Worm (Caenorhabditis elegans): ENCODE results near the gene Y75B8A.13.

Y75B8A.13 gene

DNA sequence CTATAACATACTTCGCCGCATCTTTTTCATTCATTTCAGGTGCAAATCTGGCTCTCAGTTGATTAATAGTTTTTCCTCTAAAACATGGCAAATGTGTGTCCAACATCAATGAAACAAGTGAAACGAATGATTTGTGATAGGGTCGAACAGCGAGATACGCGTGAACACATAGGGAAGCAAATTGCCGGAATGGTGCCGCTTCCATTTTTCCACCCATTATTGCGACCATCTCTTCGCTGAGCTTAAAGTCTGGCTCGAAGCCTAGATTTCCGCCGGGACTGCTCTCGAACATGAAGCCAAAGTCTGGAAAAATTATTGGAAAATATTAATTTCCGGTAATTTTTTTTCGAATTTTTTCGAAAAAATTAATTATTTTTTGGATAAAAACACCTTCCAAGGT lies 37.8 kb upstream of the Y75B8A.13 start:
- TF ChIP-seq madf-2 (tag; optimal IDR thresholded peaks at IDR 0.05) (no peak), hlh-15 (tag; optimal IDR thresholded peaks at IDR 0.05) (no peak), elt-4 (tag; optimal IDR thresholded peaks at IDR 0.05) (no peak), hlh-6 (tag; optimal IDR thresholded peaks at IDR 0.05) (no peak), unc-42 (tag; optimal IDR thresholded peaks at IDR 0.05) (no peak), hlh-30 (tag; optimal IDR thresholded peaks at IDR 0.05; ENCODE audit: insufficient read depth) (no peak), C38D4.7 (GFP tag; optimal IDR thresholded peaks at IDR 0.05) (no peak), pha-2 (tag; optimal IDR thresholded peaks at IDR 0.05) (no peak), ztf-16 (tag; optimal IDR thresholded peaks at IDR 0.05) (no peak), ceh-2 (tag; optimal IDR thresholded peaks at IDR 0.05) (no peak), ceh-18 (tag; optimal IDR thresholded peaks at IDR 0.05) (no peak), ceh-19 (GFP tag; optimal IDR thresholded peaks at IDR 0.05) (no peak), Y22D7AL.16 (tag; optimal IDR thresholded peaks at IDR 0.05) (no peak), ceh-6 (GFP tag; optimal IDR thresholded peaks at IDR 0.05) (no peak), pat-9 (tag; optimal IDR thresholded peaks at IDR 0.05) (no peak), syd-9 (tag; optimal IDR thresholded peaks at IDR 0.05) (no peak), sox-4 (tag; optimal IDR thresholded peaks at IDR 0.05) (no peak)

DNA sequence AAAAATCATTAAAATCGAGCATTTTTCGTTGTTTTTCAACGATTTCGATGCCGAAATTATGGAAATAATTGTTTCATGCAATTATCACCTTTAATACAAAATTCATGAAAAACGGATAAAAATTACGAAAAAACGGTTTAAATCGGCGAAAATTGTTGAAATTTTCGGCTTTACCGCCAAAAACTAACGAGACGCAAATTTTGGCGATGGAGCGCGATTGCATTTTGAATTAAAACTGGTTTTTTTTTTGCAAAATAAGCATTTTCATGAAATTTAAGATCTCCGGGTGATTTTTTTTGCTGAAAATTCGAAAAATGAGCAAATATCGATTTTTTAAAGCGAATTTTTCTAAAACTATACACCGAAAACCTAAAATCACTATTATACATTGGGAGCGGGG lies 35.7 kb upstream of the Y75B8A.13 start:
- TF ChIP-seq lim-6 (tag; optimal IDR thresholded peaks at IDR 0.05) (no peak), syd-9 (tag; optimal IDR thresholded peaks at IDR 0.05) (no peak), ztf-16 (tag; optimal IDR thresholded peaks at IDR 0.05) (no peak), hlh-13 (GFP tag; optimal IDR thresholded peaks at IDR 0.05) (no peak), pax-1 (tag; optimal IDR thresholded peaks at IDR 0.05) (no peak), F13H6.1 (tag; optimal IDR thresholded peaks at IDR 0.05) (no peak), C08G9.2 (tag; optimal IDR thresholded peaks at IDR 0.05) (no peak), dmd-4 (tag; optimal IDR thresholded peaks at IDR 0.05; ENCODE audit: borderline replicate concordance) (no peak), pha-4 (tag; optimal IDR thresholded peaks at IDR 0.05) (no peak), eyg-1 (tag; optimal IDR thresholded peaks at IDR 0.05) (no peak), odd-2 (tag; optimal IDR thresholded peaks at IDR 0.05) (no peak), tbx-2 (tag; optimal IDR thresholded peaks at IDR 0.05) (no peak), pqm-1 (tag; optimal IDR thresholded peaks at IDR 0.05) (no peak), K09A11.1 (tag; optimal IDR thresholded peaks at IDR 0.05; ENCODE audit: insufficient read depth) (no peak), fkh-10 (GFP tag; optimal IDR thresholded peaks at IDR 0.05) (no peak), ahr-1 (tag; optimal IDR thresholded peaks at IDR 0.05) (no peak), pha-2 (tag; optimal IDR thresholded peaks at IDR 0.05) (no peak), hlh-8 (tag; optimal IDR thresholded peaks at IDR 0.05) (no peak), K02D7.2 (tag; optimal IDR thresholded peaks at IDR 0.05) (no peak), mec-3 (tag; optimal IDR thresholded peaks at IDR 0.05; ENCODE audit: borderline replicate concordance) (no peak)

DNA sequence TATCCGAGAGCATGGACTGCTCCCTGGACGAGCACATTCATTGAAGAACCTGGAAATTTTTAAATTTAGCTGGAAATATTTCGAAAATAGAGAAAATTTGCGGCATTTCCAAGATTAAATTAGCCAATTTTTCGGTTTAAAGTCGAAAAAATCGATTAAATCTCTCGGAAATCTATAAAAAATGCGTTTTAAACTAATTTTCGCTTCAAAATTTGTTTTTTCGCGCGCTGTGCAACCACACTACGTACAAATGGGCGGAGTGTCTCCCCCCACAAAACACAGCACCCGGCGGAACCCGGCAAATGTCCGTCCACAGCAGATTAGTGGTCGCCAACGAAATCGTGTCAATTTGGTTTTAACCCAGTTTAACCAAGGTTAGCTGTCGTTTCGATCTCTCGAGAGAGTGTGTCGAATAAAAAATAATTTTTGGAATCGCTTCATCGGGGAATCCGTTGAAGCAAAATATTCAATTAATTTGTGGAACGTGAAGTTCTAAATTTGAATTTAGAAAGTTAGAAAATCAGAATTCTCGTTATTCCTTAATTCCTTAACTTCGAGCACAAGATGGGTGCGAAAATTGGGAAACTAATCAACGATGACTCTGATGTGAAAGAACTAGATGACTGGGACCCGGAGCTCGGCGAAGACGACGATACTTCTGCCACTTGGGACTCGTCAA lies 34.8 kb upstream of the Y75B8A.13 start, which contains the start of the genes tim-1 and Y75B8A.23:
tim-1 (minus strand) TSS at position 51 of the 679 bp plus-strand sequence.
Y75B8A.23 (plus strand) TSS at position 547 of the 679 bp plus-strand sequence.
- no peak for TF ChIP-seq ceh-48 (tag; optimal IDR thresholded peaks at IDR 0.05)
- no peak for TF ChIP-seq Y22D7AL.16 (tag; optimal IDR thresholded peaks at IDR 0.05)
- no peak for TF ChIP-seq npax-4 (tag; optimal IDR thresholded peaks at IDR 0.05)
- TF ChIP-seq ceh-14 (tag; optimal IDR thresholded peaks at IDR 0.05), result peak; percentile 50
- TF ChIP-seq nhr-11 (tag; optimal IDR thresholded peaks at IDR 0.05), result no peak
- no peak for TF ChIP-seq madf-2 (tag; optimal IDR thresholded peaks at IDR 0.05)
- TF ChIP-seq unc-55 (GFP tag; optimal IDR thresholded peaks at IDR 0.05), result no peak
- no peak for TF ChIP-seq zip-5 (tag; optimal IDR thresholded peaks at IDR 0.05)
- no peak for TF ChIP-seq fax-1 (tag; optimal IDR thresholded peaks at IDR 0.05)
- peak; percentile 77 for TF ChIP-seq rnt-1 (tag; optimal IDR thresholded peaks at IDR 0.05)
- TF ChIP-seq unc-3 (GFP tag; conservative IDR thresholded peaks at IDR 0.05), result no peak
- no peak for TF ChIP-seq unc-3 (tag; optimal IDR thresholded peaks at IDR 0.05)
- no peak for TF ChIP-seq unc-86 (tag; optimal IDR thresholded peaks at IDR 0.05)
- TF ChIP-seq pros-1 (tag; optimal IDR thresholded peaks at IDR 0.05), result peak; percentile 25
- no peak for TF ChIP-seq ceh-24 (tag; optimal IDR thresholded peaks at IDR 0.05)
- TF ChIP-seq ceh-18 (tag; optimal IDR thresholded peaks at IDR 0.05), result peak; percentile 61
- TF ChIP-seq hlh-30 (tag; optimal IDR thresholded peaks at IDR 0.05; ENCODE audit: insufficient read depth), result peak; percentile 19
- no peak for TF ChIP-seq ceh-6 (GFP tag; optimal IDR thresholded peaks at IDR 0.05)
- no peak for TF ChIP-seq F13H6.1 (tag; optimal IDR thresholded peaks at IDR 0.05)
- no peak for TF ChIP-seq ceh-22 (tag; optimal IDR thresholded peaks at IDR 0.05)
- no peak for TF ChIP-seq gmeb-2 (tag; optimal IDR thresholded peaks at IDR 0.05)
- peak; percentile 79 for TF ChIP-seq unc-42 (tag; optimal IDR thresholded peaks at IDR 0.05)
- TF ChIP-seq sox-4 (tag; optimal IDR thresholded peaks at IDR 0.05), result peak; percentile 30
- peak; percentile 36 for TF ChIP-seq ceh-34 (tag; optimal IDR thresholded peaks at IDR 0.05)
